Fruit fly (Drosophila melanogaster) whole organism, prepupa: ENCODE measurements around the gene Hayan.
A peak's percentile ranks its signal among the peaks of the same experiment; 100 is the strongest.

ENCODE experiments used
- CG3032 ChIP-seq: fragments of 200-800 bp; optimal IDR thresholded peaks from 2 replicates; lab custom pipeline; 2019; ENCODE audit warnings: missing biosample characterization, mild to moderate bottlenecking, missing genetic modification characterization, moderate library complexity
- CG3919 ChIP-seq: fragments of 200-800 bp; sonication (Bioruptor generic); optimal IDR thresholded peaks from 3 replicates; lab custom pipeline; 2016; ENCODE audit warnings: missing biosample characterization, missing genetic modification characterization
- CG6854 ChIP-seq: fragments of 200-800 bp; sonication (Bioruptor generic); optimal IDR thresholded peaks from 2 replicates; lab custom pipeline; 2017; ENCODE audit warnings: missing biosample characterization, mild to moderate bottlenecking, missing genetic modification characterization
- Gug ChIP-seq: fragments of 200-800 bp; sonication (Bioruptor generic); IDR thresholded peaks from 2 replicates; pipeline ENCODE4 v1.3.6; 2022; ENCODE audit warnings: missing biosample characterization, missing genetic modification characterization
- Hr39 ChIP-seq: fragments of 200-800 bp; sonication (Bioruptor generic); optimal IDR thresholded peaks from 2 replicates; lab custom pipeline; 2016; ENCODE audit warnings: missing biosample characterization, missing genetic modification characterization
- Hr4 ChIP-seq: fragments of 200-800 bp; sonication (Bioruptor generic); optimal IDR thresholded peaks from 3 replicates; lab custom pipeline; 2016; ENCODE audit warnings: missing biosample characterization, missing genetic modification characterization
- Sox102F ChIP-seq: fragments of 200-800 bp; sonication (Bioruptor generic); optimal IDR thresholded peaks from 2 replicates; lab custom pipeline; 2016; ENCODE audit warnings: missing biosample characterization, mild to moderate bottlenecking, missing genetic modification characterization
- acj6 ChIP-seq: fragments of 200-800 bp; sonication (Bioruptor generic); optimal IDR thresholded peaks from 3 replicates; lab custom pipeline; 2016; ENCODE audit warnings: missing biosample characterization, missing genetic modification characterization
- topi ChIP-seq: fragments of 200-800 bp; sonication (Bioruptor generic); optimal IDR thresholded peaks from 3 replicates; lab custom pipeline; 2016; ENCODE audit warnings: missing biosample characterization, missing genetic modification characterization
- vri ChIP-seq: fragments of 200-800 bp; sonication (Bioruptor generic); optimal IDR thresholded peaks from 3 replicates; lab custom pipeline; 2016; ENCODE audit warnings: missing biosample characterization, mild to moderate bottlenecking, missing genetic modification characterization

dm6 chrX:18517415-18517814, 33.8 kb upstream of the Hayan start:
- TF ChIP-seq CG3032 (tag; lab: Kevin White, UChicago) (no peak), Hr39 (GFP tag; lab: Kevin White, UChicago) (peak; percentile 7), CG3919 (GFP tag; lab: Kevin White, UChicago) (no peak), vri (GFP tag; lab: Kevin White, UChicago) (no peak), CG6854 (GFP tag; lab: Kevin White, UChicago) (no peak), Gug (GFP tag; lab: Robert Waterston, UW) (no peak), Sox102F (GFP tag; lab: Kevin White, UChicago) (no peak), acj6 (no peak), Hr4 (GFP tag; lab: Kevin White, UChicago) (peak; percentile 18), topi (GFP tag; lab: Kevin White, UChicago) (no peak)
